Fruit fly (Drosophila melanogaster) whole organism, wandering third instar larva: ENCODE data around the gene GluRIIC.
"Not testable (repeated sequence)": the region's sequence is repeated elsewhere in the genome, so short reads cannot be mapped to it uniquely, and the experiment has no call there.

ENCODE experiments used
- Abd-B ChIP-seq: fragments of >200 bp; optimal IDR thresholded peaks from 2 replicates; lab custom pipeline; 2017; ENCODE audit warnings: missing biosample characterization, missing genetic modification characterization
- CG32264 ChIP-seq: fragments of 200-800 bp; sonication (Bioruptor generic); optimal IDR thresholded peaks from 2 replicates; lab custom pipeline; 2016; ENCODE audit warnings: missing biosample characterization, missing genetic modification characterization
- CG9705 ChIP-seq: fragments of 200-800 bp; sonication (Bioruptor generic); optimal IDR thresholded peaks from 2 replicates; lab custom pipeline; 2018; ENCODE audit warnings: missing biosample characterization, mild to moderate bottlenecking, missing genetic modification characterization
- CrebA ChIP-seq: fragments of 200-800 bp; sonication (Bioruptor generic); optimal IDR thresholded peaks from 2 replicates; lab custom pipeline; 2016; ENCODE audit warnings: missing biosample characterization, mild to moderate bottlenecking, missing genetic modification characterization, borderline replicate concordance
- Dfd ChIP-seq: fragments of >200 bp; optimal IDR thresholded peaks from 2 replicates; lab custom pipeline; 2017; ENCODE audit warnings: missing biosample characterization, missing genetic modification characterization
- Dif ChIP-seq: fragments of 200-275, 200-300 bp; sonication (Bioruptor generic); optimal IDR thresholded peaks from 2 replicates; lab custom pipeline; 2018; ENCODE audit warnings: missing biosample characterization, missing genetic modification characterization; ENCODE audit not compliant: partially characterized antibody
- Hnf4 ChIP-seq: fragments of 200-800 bp; sonication (Bioruptor generic); optimal IDR thresholded peaks from 2 replicates; lab custom pipeline; 2016; ENCODE audit warnings: missing biosample characterization, mild to moderate bottlenecking, missing genetic modification characterization
- Hr78 ChIP-seq: fragments of >200 bp; optimal IDR thresholded peaks from 2 replicates; lab custom pipeline; 2017; ENCODE audit warnings: missing biosample characterization, missing genetic modification characterization
- Hr83 ChIP-seq: fragments of 200-300 bp; sonication (Bioruptor generic); optimal IDR thresholded peaks from 2 replicates; lab custom pipeline; 2016; ENCODE audit warnings: missing biosample characterization, mild to moderate bottlenecking, missing genetic modification characterization, moderate library complexity; ENCODE audit not compliant: poor library complexity, severe bottlenecking
- Jra ChIP-seq: sonication (Bioruptor generic); optimal IDR thresholded peaks from 2 replicates; lab custom pipeline; 2016; ENCODE audit warnings: missing biosample characterization, missing genetic modification characterization
- Mio ChIP-seq: sonication (Bioruptor generic); optimal IDR thresholded peaks from 2 replicates; lab custom pipeline; 2016; ENCODE audit warnings: missing biosample characterization, missing genetic modification characterization
- Myc ChIP-seq: fragments of >200 bp; optimal IDR thresholded peaks from 2 replicates; lab custom pipeline; 2017
- N ChIP-seq: fragments of >200 bp; optimal IDR thresholded peaks from 2 replicates; lab custom pipeline; 2018; ENCODE audit warnings: missing biosample characterization, missing external identifiers, missing genetic modification characterization
- OdsH ChIP-seq: fragments of 200-800 bp; sonication (Bioruptor generic); optimal IDR thresholded peaks from 2 replicates; lab custom pipeline; 2016; ENCODE audit warnings: missing biosample characterization, mild to moderate bottlenecking, missing genetic modification characterization
- Rel ChIP-seq, 2 experiments: fragments of 200-800 bp; sonication (Bioruptor generic) in 1 of 2; optimal IDR thresholded peaks; 2 replicates in 1 of 2; 3 replicates in 1 of 2; lab custom pipeline; 2016 to 2019; ENCODE audit warnings: mild to moderate bottlenecking in 2 of 2, missing biosample characterization in 2 of 2, missing genetic modification characterization in 2 of 2, moderate library complexity in 1 of 2
- Sp1 ChIP-seq: fragments of 200-800 bp; sonication (Bioruptor generic); optimal IDR thresholded peaks from 3 replicates; lab custom pipeline; 2019; ENCODE audit warnings: missing biosample characterization, mild to moderate bottlenecking, missing genetic modification characterization, moderate library complexity
- Vsx2 ChIP-seq: fragments of 200-300, 225-300 bp; sonication (Bioruptor generic); optimal IDR thresholded peaks from 2 replicates; lab custom pipeline; 2018; ENCODE audit warnings: missing biosample characterization, missing genetic modification characterization; ENCODE audit not compliant: partially characterized antibody
- br ChIP-seq: fragments of 200-800 bp; sonication (Bioruptor generic); optimal IDR thresholded peaks from 2 replicates; lab custom pipeline; 2016; ENCODE audit warnings: missing biosample characterization, missing genetic modification characterization
- dl ChIP-seq, 2 experiments: fragments of 175-275, 200-275 bp in 1 of 2; fragments of 200-275 bp in 1 of 2; sonication (Bioruptor generic); optimal IDR thresholded peaks; lab custom pipeline; 2018; ENCODE audit warnings: mild to moderate bottlenecking in 2 of 2, missing biosample characterization in 2 of 2, missing genetic modification characterization in 2 of 2, moderate library complexity in 2 of 2; ENCODE audit not compliant: partially characterized antibody in 2 of 2, insufficient read depth in 1 of 2
- dmrt93B ChIP-seq: fragments of 200-800 bp; sonication (Bioruptor generic); optimal IDR thresholded peaks from 2 replicates; lab custom pipeline; 2018; ENCODE audit warnings: missing biosample characterization, mild to moderate bottlenecking, missing genetic modification characterization
- foxo ChIP-seq, 2 experiments: fragments of 200-800 bp; sonication (Bioruptor generic); optimal IDR thresholded peaks; 2 replicates in 1 of 2; 3 replicates in 1 of 2; lab custom pipeline; 2016 to 2017; ENCODE audit warnings: missing biosample characterization in 2 of 2, missing genetic modification characterization in 2 of 2
- fru ChIP-seq: fragments of 200-800 bp; sonication (Bioruptor generic); optimal IDR thresholded peaks from 3 replicates; lab custom pipeline; 2016; ENCODE audit warnings: missing biosample characterization, mild to moderate bottlenecking, missing genetic modification characterization
- h ChIP-seq: fragments of 200-800 bp; sonication (Bioruptor generic); optimal IDR thresholded peaks from 3 replicates; lab custom pipeline; 2016; ENCODE audit warnings: missing biosample characterization, mild to moderate bottlenecking, missing genetic modification characterization
- jim ChIP-seq: fragments of 175-275, 200-325 bp; sonication (Bioruptor generic); optimal IDR thresholded peaks from 2 replicates; lab custom pipeline; 2016; ENCODE audit warnings: missing biosample characterization, mild to moderate bottlenecking, missing genetic modification characterization
- lola ChIP-seq: fragments of >200 bp; optimal IDR thresholded peaks from 2 replicates; lab custom pipeline; 2017; ENCODE audit warnings: missing biosample characterization, missing genetic modification characterization
- pan ChIP-seq: fragments of >200 bp; optimal IDR thresholded peaks from 2 replicates; lab custom pipeline; 2017
- psq ChIP-seq: fragments of 200-800 bp; sonication (Bioruptor generic); optimal IDR thresholded peaks from 3 replicates; lab custom pipeline; 2017; ENCODE audit warnings: missing biosample characterization, mild to moderate bottlenecking, missing genetic modification characterization, moderate library complexity
- rgr ChIP-seq: fragments of 200-800 bp; sonication (Bioruptor generic); optimal IDR thresholded peaks from 3 replicates; lab custom pipeline; 2016; ENCODE audit warnings: missing biosample characterization, mild to moderate bottlenecking, missing genetic modification characterization
- sage ChIP-seq: fragments of 200-800 bp; sonication (Bioruptor generic); optimal IDR thresholded peaks from 2 replicates; lab custom pipeline; 2016; ENCODE audit warnings: missing biosample characterization, mild to moderate bottlenecking, missing genetic modification characterization
- sv ChIP-seq: fragments of 200-800 bp; sonication (Bioruptor generic); optimal IDR thresholded peaks from 3 replicates; lab custom pipeline; 2016; ENCODE audit warnings: missing biosample characterization, missing genetic modification characterization
- tai ChIP-seq: sonication (Bioruptor generic); optimal IDR thresholded peaks from 2 replicates; lab custom pipeline; 2016; ENCODE audit warnings: missing biosample characterization, missing genetic modification characterization
- usp ChIP-seq: fragments of >200 bp; optimal IDR thresholded peaks from 2 replicates; lab custom pipeline; 2017; ENCODE audit warnings: missing biosample characterization, missing genetic modification characterization
- woc ChIP-seq: sonication (Bioruptor generic); optimal IDR thresholded peaks from 2 replicates; lab custom pipeline; 2016; ENCODE audit warnings: missing biosample characterization, mild to moderate bottlenecking, missing genetic modification characterization

GluRIIC gene

DNA sequence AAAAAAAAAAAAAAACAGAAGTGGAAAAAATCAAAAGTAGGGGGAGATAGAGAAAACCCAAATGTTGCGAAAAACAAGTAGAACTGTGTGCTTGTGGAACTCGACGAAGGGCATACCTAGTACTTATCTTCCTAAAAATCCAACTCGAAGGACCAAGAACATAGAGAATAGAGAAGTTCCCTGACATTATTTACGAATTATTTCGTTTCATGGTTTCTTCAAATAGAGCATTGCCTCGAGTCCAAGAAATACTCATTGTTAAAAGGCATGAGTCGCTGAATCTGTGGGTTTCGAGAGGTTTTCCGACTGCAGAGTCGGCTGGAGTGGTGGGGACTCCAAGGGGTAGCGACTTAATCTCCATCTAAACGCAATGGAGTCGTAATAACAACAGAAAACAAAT is 20.7 kb upstream of the GluRIIC start:
- TF ChIP-seq sage (GFP tag; lab: Kevin White, UChicago) (no peak), Hr83 (GFP tag; lab: Kevin White, UChicago) (no peak)

DNA sequence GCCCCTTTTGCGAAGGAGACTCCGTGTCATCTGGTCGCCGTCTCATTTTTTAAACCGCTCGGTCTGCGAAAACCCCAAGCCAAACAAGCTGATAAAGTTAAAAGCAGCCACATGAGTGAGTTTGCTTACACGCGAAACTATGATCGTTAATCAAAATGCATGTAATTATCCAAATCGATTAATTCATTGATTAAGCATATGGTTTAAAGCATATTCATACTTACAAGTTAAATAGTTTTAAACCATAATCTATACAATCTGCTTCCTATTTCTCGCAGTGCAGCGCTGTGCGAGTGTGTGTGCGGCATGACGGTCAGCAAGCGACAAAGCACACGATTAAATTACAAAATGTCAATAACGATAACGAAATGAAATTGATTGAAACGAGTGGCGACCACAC is 18.4 kb upstream of the GluRIIC start:
- TF ChIP-seq br (GFP tag; lab: Kevin White, UChicago) (peak; percentile 25), fru (GFP tag; lab: Kevin White, UChicago) (peak; percentile 18), Dif (GFP tag; lab: Kevin White, UChicago) (no peak)

dm6 chr2L:897124-897523 is 16.8 kb upstream of the GluRIIC start:
- TF ChIP-seq CG32264 (no peak), lola (no peak), usp (GFP tag; lab: Kevin White, UChicago) (no peak), CrebA (GFP tag; lab: Kevin White, UChicago) (no peak)
- TF ChIP-seq, all 38 proteins: peak for 0

DNA sequence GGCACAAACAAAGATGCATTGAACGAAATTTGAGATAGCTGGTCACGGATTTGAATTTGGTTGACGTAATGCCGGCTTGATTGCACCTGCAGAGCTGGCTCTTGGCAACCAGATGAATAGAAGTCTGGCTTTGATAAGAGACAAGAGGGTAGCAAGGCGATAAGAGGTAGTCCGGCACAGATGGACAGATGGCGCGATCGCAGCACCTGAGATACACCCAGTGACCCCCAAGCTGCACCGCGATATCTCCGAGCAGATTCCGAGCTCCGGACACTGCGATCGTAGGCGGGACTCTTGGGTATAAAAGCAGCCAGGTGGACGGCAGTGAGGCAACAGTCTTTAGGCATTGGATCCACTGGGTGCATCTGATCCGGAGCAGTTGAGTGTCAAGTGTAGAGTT is 15.6 kb upstream of the GluRIIC start, which contains the start of gene Lsp1beta:
TSS of gene Lsp1beta (plus strand) at position 185 of the 400 bp plus-strand sequence.
- no peak for TF ChIP-seq Rel (GFP tag; optimal IDR thresholded peaks at IDR 0.05; lab: Kevin White, UChicago)
- peak; percentile 0 for TF ChIP-seq Rel (tag; optimal IDR thresholded peaks at IDR 0.05; lab: Kevin White, UChicago)
- no peak for TF ChIP-seq foxo (GFP tag; optimal IDR thresholded peaks at IDR 0.05; lab: Kevin White, UChicago)
- TF ChIP-seq, all 38 proteins: peak for 1

DNA sequence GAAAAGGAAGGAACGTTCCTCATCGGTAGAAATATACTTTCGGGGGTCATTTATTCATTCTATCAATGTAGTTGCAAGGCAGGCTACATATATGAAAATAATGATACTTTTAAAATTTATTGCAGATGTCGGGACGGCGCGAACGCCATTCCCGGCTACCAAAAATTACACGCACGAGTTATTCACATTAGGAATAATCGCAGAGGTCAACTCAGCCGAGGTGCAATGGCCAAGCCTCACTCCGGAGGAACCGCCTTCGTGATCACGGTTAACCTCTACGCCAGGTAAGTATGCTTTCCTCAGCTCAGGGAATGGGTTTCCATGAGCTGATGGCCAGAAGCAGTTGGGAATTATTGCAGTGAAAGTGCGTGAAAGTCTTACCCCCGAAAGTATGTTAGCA is 12.5 kb upstream of the GluRIIC start:
- peak; percentile 29 for TF ChIP-seq h (GFP tag; lab: Kevin White, UChicago)
- not testable (repeated sequence) for TF ChIP-seq Rel (GFP tag; optimal IDR thresholded peaks at IDR 0.05; lab: Kevin White, UChicago)
- peak; percentile 42 for TF ChIP-seq Rel (tag; optimal IDR thresholded peaks at IDR 0.05; lab: Kevin White, UChicago)
- TF ChIP-seq Hnf4 (GFP tag; lab: Kevin White, UChicago) = peak; percentile 46
- TF ChIP-seq foxo (GFP tag; optimal IDR thresholded peaks at IDR 0.05; lab: Kevin White, UChicago) = peak in 1 of 2 experiments; percentile 21
- TF ChIP-seq tai (GFP tag; lab: Kevin White, UChicago) = peak; percentile 11

- TF ChIP-seq foxo (GFP tag; optimal IDR thresholded peaks at IDR 0.05; lab: Kevin White, UChicago) = no peak
- TF ChIP-seq pan (lab: Kevin White, UChicago) = no peak
- no peak for TF ChIP-seq sage (GFP tag; lab: Kevin White, UChicago)
- TF ChIP-seq OdsH = no peak
- no peak for TF ChIP-seq CG32264
- TF ChIP-seq rgr (GFP tag; lab: Kevin White, UChicago) = no peak
- no peak for TF ChIP-seq Vsx2 (GFP tag; lab: Kevin White, UChicago)
- TF ChIP-seq Jra = no peak
- no peak for TF ChIP-seq dmrt93B
- TF ChIP-seq woc (GFP tag; lab: Kevin White, UChicago) = no peak
- TF ChIP-seq Sp1 (GFP tag; lab: Kevin White, UChicago) = no peak
- no peak for TF ChIP-seq sv (GFP tag; lab: Kevin White, UChicago)
- TF ChIP-seq CG9705 (GFP tag; lab: Kevin White, UChicago) = no peak
- TF ChIP-seq fru (GFP tag; lab: Kevin White, UChicago) = no peak
- no peak for TF ChIP-seq jim (GFP tag; lab: Kevin White, UChicago)
- TF ChIP-seq psq (GFP tag; lab: Kevin White, UChicago) = no peak
- TF ChIP-seq tai (GFP tag; lab: Kevin White, UChicago) = no peak
Observed at dm6 chr2L:903748-904147, 10.1 kb upstream of the GluRIIC start.

DNA sequence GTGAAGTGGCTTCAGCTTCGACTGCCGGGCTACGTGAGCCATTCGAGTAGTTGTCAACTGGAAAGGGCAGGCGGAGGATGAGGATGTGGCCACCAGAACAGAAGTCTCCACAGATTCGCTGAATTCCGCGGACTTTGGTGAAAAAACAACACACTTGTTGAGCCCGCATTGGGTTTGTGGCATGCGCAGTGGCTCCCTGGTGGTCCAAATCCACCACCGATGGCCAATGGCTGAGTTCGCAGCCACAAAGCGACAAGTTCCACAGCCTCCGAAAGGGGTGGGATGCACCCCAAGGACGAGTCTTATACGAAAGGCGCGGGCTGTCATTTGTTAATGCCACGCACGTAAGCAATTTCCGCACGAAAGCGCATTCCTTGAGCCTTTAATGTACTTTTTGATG is 4.9 kb downstream of the GluRIIC start:
- no peak for TF ChIP-seq sage (GFP tag; lab: Kevin White, UChicago)
- no peak for TF ChIP-seq CrebA (GFP tag; lab: Kevin White, UChicago)
- TF ChIP-seq h (GFP tag; lab: Kevin White, UChicago) = no peak
- no peak for TF ChIP-seq OdsH
- TF ChIP-seq rgr (GFP tag; lab: Kevin White, UChicago) = no peak
- TF ChIP-seq Hr78 = no peak
- TF ChIP-seq lola = no peak
- no peak for TF ChIP-seq psq (GFP tag; lab: Kevin White, UChicago)
- TF ChIP-seq Jra = no peak
- TF ChIP-seq Abd-B (GFP tag; lab: Kevin White, UChicago) = no peak
- TF ChIP-seq Dfd (GFP tag; lab: Kevin White, UChicago) = no peak
- TF ChIP-seq Mio = no peak
- TF ChIP-seq N = no peak
- TF ChIP-seq Myc (lab: Kevin White, UChicago) = no peak
- no peak for TF ChIP-seq dl (GFP tag; optimal IDR thresholded peaks at IDR 0.05; lab: Kevin White, UChicago; ENCODE audit: insufficient read depth in 1 of 2, partially characterized antibody in 2 of 2)
- TF ChIP-seq Sp1 (GFP tag; lab: Kevin White, UChicago) = no peak
